Worm (Caenorhabditis elegans) whole organism, young adult: ENCODE data around the gene tbcc-1.
"Not testable (repeated sequence)": the region's sequence is repeated elsewhere in the genome, so short reads cannot be mapped to it uniquely, and the experiment has no call there.

Source experiments
- C06A6.2 ChIP-seq: fragments of 200-800 bp; sonication (Bioruptor generic); conservative IDR thresholded peaks from 2 replicates; pipeline ENCODE4 v1.3.6; 2022; ENCODE audit warnings: missing genetic modification characterization, missing compliant biosample characterization
- F22D6.2 ChIP-seq: sonication (generic microtip); optimal IDR thresholded peaks from 2 replicates; lab custom pipeline; 2016; ENCODE audit warnings: mild to moderate bottlenecking, missing genetic modification characterization, missing compliant biosample characterization
- F49E8.2 ChIP-seq: sonication (generic microtip); optimal IDR thresholded peaks from 3 replicates; lab custom pipeline; 2017; ENCODE audit warnings: missing genetic modification characterization, mild to moderate bottlenecking, missing compliant biosample characterization, antibody characterized with exemption, moderate library complexity; ENCODE audit not compliant: insufficient read depth
- T07F8.4 ChIP-seq: sonication (generic microtip); optimal IDR thresholded peaks from 2 replicates; lab custom pipeline; 2016; ENCODE audit warnings: mild to moderate bottlenecking, missing genetic modification characterization, moderate library complexity, missing compliant biosample characterization
- ZK185.1 ChIP-seq: sonication (generic microtip); optimal IDR thresholded peaks from 2 replicates; lab custom pipeline; 2016; ENCODE audit warnings: mild to moderate bottlenecking, missing genetic modification characterization, missing compliant biosample characterization; ENCODE audit not compliant: poor library complexity, severe bottlenecking
- aptf-2 ChIP-seq: fragments of 200-800 bp; sonication (Bioruptor generic); conservative IDR thresholded peaks from 2 replicates; pipeline ENCODE4 v1.3.6; 2022; ENCODE audit warnings: missing genetic modification reagents, missing genetic modification characterization, missing compliant biosample characterization
- athp-1 ChIP-seq: sonication (generic microtip); optimal IDR thresholded peaks from 2 replicates; lab custom pipeline; 2017; ENCODE audit warnings: mild to moderate bottlenecking, missing genetic modification characterization, missing compliant biosample characterization
- bed-1 ChIP-seq: fragments of 200-800 bp; sonication (Bioruptor generic); IDR thresholded peaks from 2 replicates; pipeline ENCODE4 v1.3.6; 2022; ENCODE audit warnings: missing genetic modification reagents, missing genetic modification characterization, missing compliant biosample characterization
- cebp-1 ChIP-seq, 2 experiments: fragments of 200-800 bp in 1 of 2; sonication (Bioruptor generic) in 1 of 2; sonication (generic microtip) in 1 of 2; IDR thresholded peaks in 1 of 2; optimal IDR thresholded peaks in 1 of 2; 2 replicates each; pipeline versions ENCODE4 v1.3.6 to Lab custom; 2017 to 2022; ENCODE audit warnings: missing compliant biosample characterization in 2 of 2, missing genetic modification characterization in 2 of 2, mild to moderate bottlenecking in 1 of 2, missing genetic modification reagents in 1 of 2, moderate library complexity in 1 of 2
- cebp-2 ChIP-seq: fragments of 200-800 bp; sonication (Bioruptor generic); IDR thresholded peaks from 2 replicates; pipeline ENCODE4 v1.3.6; 2022; ENCODE audit warnings: missing genetic modification characterization, missing compliant biosample characterization
- ceh-100 ChIP-seq: fragments of 200-800 bp; sonication (Bioruptor generic); IDR thresholded peaks from 2 replicates; pipeline ENCODE4 v1.3.6; 2022; ENCODE audit warnings: missing genetic modification reagents, missing genetic modification characterization, missing compliant biosample characterization
- ceh-40 ChIP-seq: fragments of 200-800 bp; sonication (Bioruptor generic); IDR thresholded peaks from 2 replicates; pipeline ENCODE4 v1.3.6; 2022; ENCODE audit warnings: missing genetic modification characterization, missing compliant biosample characterization
- ceh-91 ChIP-seq: fragments of 200-800 bp; sonication (Bioruptor generic); IDR thresholded peaks from 2 replicates; pipeline ENCODE4 v1.3.6; 2022; ENCODE audit warnings: missing genetic modification reagents, missing genetic modification characterization, missing compliant biosample characterization
- die-1 ChIP-seq: sonication (generic microtip); optimal IDR thresholded peaks from 2 replicates; lab custom pipeline; 2016; ENCODE audit warnings: missing genotype, mild to moderate bottlenecking, missing genetic modification characterization, missing compliant biosample characterization
- efl-1 ChIP-seq: fragments of 150-350 bp; optimal IDR thresholded peaks from 2 replicates; lab custom pipeline; 2014; ENCODE audit warnings: missing biosample characterization, missing genetic modification reagents, missing genetic modification characterization
- egl-18 ChIP-seq: fragments of 200-800 bp; sonication (Bioruptor generic); IDR thresholded peaks from 2 replicates; pipeline ENCODE4 v1.3.6; 2022; ENCODE audit warnings: missing genetic modification reagents, missing genetic modification characterization, missing compliant biosample characterization
- egrh-3 ChIP-seq: fragments of 200-800 bp; sonication (Bioruptor generic); IDR thresholded peaks from 2 replicates; pipeline ENCODE4 v1.3.6; 2022; ENCODE audit warnings: missing genetic modification reagents, missing genetic modification characterization, missing compliant biosample characterization
- fkh-3 ChIP-seq: sonication (generic microtip); optimal IDR thresholded peaks from 2 replicates; lab custom pipeline; 2016; ENCODE audit warnings: mild to moderate bottlenecking, missing genetic modification characterization, missing compliant biosample characterization
- him-1 ChIP-seq: sonication (generic microtip); optimal IDR thresholded peaks from 2 replicates; lab custom pipeline; 2016; ENCODE audit warnings: missing genotype, missing genetic modification reagents, missing genetic modification characterization, missing compliant biosample characterization
- hrde-1 ChIP-seq: sonication (generic microtip); optimal IDR thresholded peaks from 2 replicates; lab custom pipeline; 2016; ENCODE audit warnings: missing genetic modification characterization, mild to moderate bottlenecking, missing compliant biosample characterization, moderate library complexity, missing genotype, missing genetic modification reagents, borderline replicate concordance
- hsf-1 ChIP-seq: fragments of 200-800 bp; sonication (Bioruptor generic); IDR thresholded peaks from 2 replicates; pipeline ENCODE4 v1.3.6; 2022; ENCODE audit warnings: missing genetic modification reagents, missing genetic modification characterization, missing compliant biosample characterization
- lag-1 ChIP-seq: fragments of 200-800 bp; sonication (Bioruptor generic); IDR thresholded peaks from 2 replicates; pipeline ENCODE4 v1.3.6; 2022; ENCODE audit warnings: missing genetic modification reagents, missing genetic modification characterization, missing compliant biosample characterization
- lin-54 ChIP-seq: fragments of 200-800 bp; sonication (Bioruptor generic); optimal IDR thresholded peaks from 2 replicates; lab custom pipeline; 2018; ENCODE audit warnings: mild to moderate bottlenecking, missing genetic modification characterization, missing compliant biosample characterization
- lsl-1 ChIP-seq: fragments of 200-800 bp; sonication (Bioruptor generic); optimal IDR thresholded peaks from 2 replicates; lab custom pipeline; 2018; ENCODE audit warnings: mild to moderate bottlenecking, missing genetic modification characterization, moderate library complexity, missing compliant biosample characterization
- madf-3 ChIP-seq: fragments of 200-800 bp; sonication (Bioruptor generic); IDR thresholded peaks from 2 replicates; pipeline ENCODE4 v1.3.6; 2022; ENCODE audit warnings: missing genetic modification reagents, missing genetic modification characterization, missing compliant biosample characterization
- mcd-1 ChIP-seq: fragments of 200-800 bp; sonication (Bioruptor generic); IDR thresholded peaks from 2 replicates; pipeline ENCODE4 v1.3.6; 2022; ENCODE audit warnings: missing genetic modification reagents, missing genetic modification characterization, missing compliant biosample characterization
- nhr-120 ChIP-seq: fragments of 200-800 bp; sonication (Bioruptor generic); IDR thresholded peaks from 2 replicates; pipeline ENCODE4 v1.3.6; 2022; ENCODE audit warnings: missing genetic modification characterization, missing compliant biosample characterization
- snpc-1.1 ChIP-seq: sonication (generic microtip); optimal IDR thresholded peaks from 2 replicates; lab custom pipeline; 2017; ENCODE audit warnings: missing genetic modification characterization, mild to moderate bottlenecking, missing compliant biosample characterization, antibody characterized with exemption, moderate library complexity, missing genotype, missing genetic modification reagents; ENCODE audit not compliant: insufficient read depth
- snpc-3.4 ChIP-seq: sonication (generic microtip); optimal IDR thresholded peaks from 2 replicates; lab custom pipeline; 2017; ENCODE audit warnings: missing genetic modification characterization, mild to moderate bottlenecking, missing compliant biosample characterization, antibody characterized with exemption, moderate library complexity, missing genotype, missing genetic modification reagents
- snpc-4 ChIP-seq, 5 experiments: fragments of 150-350 bp in 1 of 5; sonication (generic microtip) in 4 of 5; optimal IDR thresholded peaks; 2 replicates each; lab custom pipeline; 2014 to 2018; ENCODE audit warnings: missing genetic modification characterization in 5 of 5, missing biosample characterization in 3 of 5, antibody characterized with exemption in 2 of 5, mild to moderate bottlenecking in 2 of 5, missing compliant biosample characterization in 2 of 5, missing genotype in 2 of 5, moderate library complexity in 2 of 5, missing genetic modification reagents in 1 of 5
- sptf-2 ChIP-seq: fragments of 200-800 bp; sonication (Bioruptor generic); optimal IDR thresholded peaks from 2 replicates; lab custom pipeline; 2018; ENCODE audit warnings: mild to moderate bottlenecking, missing genetic modification characterization, missing compliant biosample characterization
- unc-130 ChIP-seq: sonication (generic microtip); optimal IDR thresholded peaks from 2 replicates; lab custom pipeline; 2016; ENCODE audit warnings: missing genetic modification reagents, missing genetic modification characterization, missing compliant biosample characterization
- zfh-2 ChIP-seq: fragments of 200-800 bp; sonication (Bioruptor generic); conservative IDR thresholded peaks from 2 replicates; pipeline ENCODE4 v1.3.6; 2022; ENCODE audit warnings: missing genetic modification reagents, missing genetic modification characterization, missing compliant biosample characterization
- ztf-18 ChIP-seq: sonication (generic microtip); optimal IDR thresholded peaks from 2 replicates; lab custom pipeline; 2016; ENCODE audit warnings: missing genotype, mild to moderate bottlenecking, missing genetic modification characterization, missing compliant biosample characterization
- ztf-6 ChIP-seq: fragments of 200-800 bp; sonication (Bioruptor generic); IDR thresholded peaks from 2 replicates; pipeline ENCODE4 v1.3.6; 2022; ENCODE audit warnings: missing genetic modification reagents, missing genetic modification characterization, missing compliant biosample characterization

Gene tbcc-1

DNA sequence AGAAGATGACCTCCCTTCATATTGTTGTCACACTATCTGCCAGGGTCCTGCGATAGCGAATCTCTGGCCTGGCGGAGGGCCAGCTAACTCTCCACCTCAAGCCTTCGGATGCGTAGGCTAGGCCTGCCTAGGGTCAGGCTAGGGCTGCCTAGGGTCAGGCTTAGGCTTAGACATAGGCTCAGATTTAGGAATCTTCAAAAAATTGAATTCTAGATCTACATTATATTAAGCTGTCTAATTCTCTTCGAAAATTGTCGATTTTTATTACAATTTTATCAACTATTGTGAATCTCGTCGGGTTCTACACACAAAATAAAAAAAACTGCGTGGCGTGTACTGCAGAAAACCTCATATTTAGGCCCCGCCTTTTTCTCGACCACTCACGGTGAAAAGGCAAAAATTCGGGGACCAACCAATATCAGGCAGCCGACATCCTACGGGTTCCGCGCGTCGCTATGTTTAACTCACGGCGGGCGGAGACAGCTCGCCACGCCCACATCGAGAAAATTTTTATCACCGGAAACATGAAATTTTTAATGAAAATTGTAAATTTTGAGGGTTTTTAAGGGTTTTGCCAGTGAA, 7.3 kb downstream of the tbcc-1 start (continued):
- TF ChIP-seq die-1 (no peak), unc-130 (GFP tag; lab: Kevin White, UChicago) (no peak), madf-3 (GFP tag; lab: Robert Waterston, UW) (no peak), ztf-6 (GFP tag; lab: Robert Waterston, UW) (no peak), lag-1 (GFP tag; lab: Robert Waterston, UW) (no peak), fkh-3 (no peak), hsf-1 (GFP tag; lab: Robert Waterston, UW) (no peak), mcd-1 (no peak; the same call in 1 of the 2 replicates), efl-1 (GFP tag; lab: Kevin White, UChicago) (no peak), lsl-1 (peak; percentile 40), snpc-3.4 (tag; lab: Kevin White, UChicago) (no peak), ceh-40 (GFP tag; lab: Robert Waterston, UW) (no peak), him-1 (tag; lab: Kevin White, UChicago) (no peak), athp-1 (tag; lab: Kevin White, UChicago) (no peak), egrh-3 (no peak), T07F8.4 (tag; lab: Kevin White, UChicago) (no peak), nhr-120 (GFP tag; lab: Robert Waterston, UW) (no peak), egl-18 (no peak), ceh-100 (no peak), zfh-2 (GFP tag; lab: Robert Waterston, UW) (peak; percentile 46; the same call in 1 of the 2 replicates), cebp-2 (no peak), sptf-2 (GFP tag; lab: Kevin White, UChicago) (no peak), hrde-1 (tag; lab: Kevin White, UChicago) (no peak), snpc-1.1 (peak; percentile 61), ZK185.1 (tag; lab: Kevin White, UChicago) (no peak), aptf-2 (GFP tag; lab: Robert Waterston, UW) (0 out of 2 replicates have a peak, but pooled peaks have one; percentile 53), F49E8.2 (no peak), bed-1 (GFP tag; lab: Robert Waterston, UW) (no peak), snpc-4 (GFP tag; optimal IDR thresholded peaks at IDR 0.05; lab: Kevin White, UChicago) (peak; percentile 73), snpc-4 (tag; optimal IDR thresholded peaks at IDR 0.05; lab: Kevin White, UChicago) (peak in 3 of 4 experiments; percentile 54 to 91 (median 90)), cebp-1 (GFP tag; IDR thresholded peaks at IDR 0.05; lab: Robert Waterston, UW) (no peak), cebp-1 (tag; optimal IDR thresholded peaks at IDR 0.05; lab: Kevin White, UChicago) (no peak), ceh-91 (GFP tag; lab: Robert Waterston, UW) (no peak), lin-54 (GFP tag; lab: Kevin White, UChicago) (no peak), ztf-18 (tag; lab: Kevin White, UChicago) (no peak), F22D6.2 (tag; lab: Kevin White, UChicago) (no peak), C06A6.2 (GFP tag; lab: Robert Waterston, UW) (no peak)

DNA sequence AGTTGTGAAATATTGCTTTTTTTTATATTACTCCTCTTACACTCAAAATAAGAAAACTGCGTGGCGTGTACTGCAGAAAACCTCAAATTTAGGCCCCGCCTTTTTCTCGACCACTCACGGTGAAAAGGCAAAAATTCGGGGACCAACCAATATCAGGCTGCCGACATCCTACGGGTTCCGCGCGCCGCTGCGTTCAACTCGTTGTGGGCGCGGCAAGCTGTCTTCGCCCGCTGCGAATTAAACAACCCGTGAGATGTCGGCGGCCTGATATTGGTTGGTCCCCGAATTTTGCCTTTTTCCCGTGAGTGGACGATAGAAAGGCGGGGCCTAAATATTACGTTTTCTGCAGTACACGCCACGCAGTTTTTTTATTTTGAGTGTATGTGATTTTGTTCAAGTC, 9.2 kb downstream of the tbcc-1 start:
- TF ChIP-seq snpc-4 (GFP tag; optimal IDR thresholded peaks at IDR 0.05; lab: Kevin White, UChicago) = not testable (repeated sequence)
- peak in 1 of 4 experiments; percentile 78 for TF ChIP-seq snpc-4 (tag; optimal IDR thresholded peaks at IDR 0.05; lab: Kevin White, UChicago)
